Worm (Caenorhabditis elegans) whole organism, late embryonic: Measurements from ENCODE around the gene ZK1128.3.

Source experiments
- C08G9.2 ChIP-seq: sonication (generic microtip); optimal IDR thresholded peaks from 2 replicates; lab custom pipeline; 2016; ENCODE audit warnings: mild to moderate bottlenecking, missing genetic modification characterization, moderate library complexity, missing compliant biosample characterization
- C38D4.7 ChIP-seq: fragments of 200-800 bp; sonication (Bioruptor generic); optimal IDR thresholded peaks from 2 replicates; lab custom pipeline; 2018; ENCODE audit warnings: mild to moderate bottlenecking, missing genetic modification characterization, moderate library complexity, missing compliant biosample characterization
- K02D7.2 ChIP-seq: sonication (generic microtip); optimal IDR thresholded peaks from 2 replicates; lab custom pipeline; 2017; ENCODE audit warnings: mild to moderate bottlenecking, missing genetic modification characterization, missing compliant biosample characterization
- Y22D7AL.16 ChIP-seq: sonication (generic microtip); optimal IDR thresholded peaks from 2 replicates; lab custom pipeline; 2016; ENCODE audit warnings: missing genetic modification characterization, missing compliant biosample characterization
- ahr-1 ChIP-seq: sonication (generic microtip); optimal IDR thresholded peaks from 2 replicates; lab custom pipeline; 2016; ENCODE audit warnings: missing genetic modification characterization, missing compliant biosample characterization
- ceh-18 ChIP-seq: sonication (generic microtip); optimal IDR thresholded peaks from 2 replicates; lab custom pipeline; 2016; ENCODE audit warnings: missing genetic modification characterization, missing compliant biosample characterization
- ceh-22 ChIP-seq: sonication (generic microtip); optimal IDR thresholded peaks from 2 replicates; lab custom pipeline; 2017; ENCODE audit warnings: missing biosample characterization, missing genetic modification characterization
- ceh-34 ChIP-seq: sonication (generic microtip); optimal IDR thresholded peaks from 2 replicates; lab custom pipeline; 2016; ENCODE audit warnings: mild to moderate bottlenecking, missing genetic modification characterization, missing compliant biosample characterization
- ceh-48 ChIP-seq: sonication (generic microtip); optimal IDR thresholded peaks from 2 replicates; lab custom pipeline; 2016; ENCODE audit warnings: missing genetic modification characterization, inconsistent platforms, missing compliant biosample characterization
- ceh-6 ChIP-seq: fragments of 200-800 bp; sonication (Bioruptor generic); optimal IDR thresholded peaks from 2 replicates; lab custom pipeline; 2018; ENCODE audit warnings: mild to moderate bottlenecking, missing genetic modification characterization, missing compliant biosample characterization
- ceh-9 ChIP-seq: sonication (generic microtip); optimal IDR thresholded peaks from 2 replicates; lab custom pipeline; 2016; ENCODE audit warnings: mild to moderate bottlenecking, missing genetic modification characterization, inconsistent platforms, missing compliant biosample characterization
- dmd-4 ChIP-seq: sonication (generic microtip); optimal IDR thresholded peaks from 2 replicates; lab custom pipeline; 2016; ENCODE audit warnings: borderline replicate concordance, missing genetic modification characterization, missing compliant biosample characterization
- elt-2 ChIP-seq: sonication (generic microtip); optimal IDR thresholded peaks from 2 replicates; lab custom pipeline; 2016; ENCODE audit warnings: missing genetic modification reagents, missing genetic modification characterization, missing compliant biosample characterization
- ets-4 ChIP-seq: sonication (generic microtip); optimal IDR thresholded peaks from 2 replicates; lab custom pipeline; 2016; ENCODE audit warnings: missing genetic modification characterization, missing compliant biosample characterization
- eyg-1 ChIP-seq: sonication (generic microtip); optimal IDR thresholded peaks from 2 replicates; lab custom pipeline; 2016; ENCODE audit warnings: missing genotype, missing genetic modification characterization, missing compliant biosample characterization
- fax-1 ChIP-seq: sonication (generic microtip); optimal IDR thresholded peaks from 2 replicates; lab custom pipeline; 2016; ENCODE audit warnings: missing genotype, missing genetic modification characterization, missing compliant biosample characterization
- gmeb-2 ChIP-seq: sonication (generic microtip); optimal IDR thresholded peaks from 2 replicates; lab custom pipeline; 2016; ENCODE audit warnings: missing genetic modification characterization, inconsistent platforms, missing compliant biosample characterization
- hlh-13 ChIP-seq: fragments of 200-800 bp; sonication (Bioruptor generic); optimal IDR thresholded peaks from 2 replicates; lab custom pipeline; 2018; ENCODE audit warnings: mild to moderate bottlenecking, missing genetic modification characterization, missing compliant biosample characterization
- hlh-15 ChIP-seq: sonication (generic microtip); optimal IDR thresholded peaks from 2 replicates; lab custom pipeline; 2016; ENCODE audit warnings: missing genetic modification characterization, missing compliant biosample characterization
- hlh-8 ChIP-seq: sonication (generic microtip); optimal IDR thresholded peaks from 2 replicates; lab custom pipeline; 2016; ENCODE audit warnings: missing genotype, missing genetic modification characterization, missing compliant biosample characterization
- lim-6 ChIP-seq: sonication (generic microtip); optimal IDR thresholded peaks from 2 replicates; lab custom pipeline; 2016; ENCODE audit warnings: missing genetic modification characterization, missing compliant biosample characterization
- lin-11 ChIP-seq: fragments of 200-800 bp; sonication (Bioruptor generic); optimal IDR thresholded peaks from 2 replicates; lab custom pipeline; 2018; ENCODE audit warnings: mild to moderate bottlenecking, missing genetic modification characterization, missing compliant biosample characterization
- nfya-1 ChIP-seq: sonication (generic microtip); optimal IDR thresholded peaks from 2 replicates; lab custom pipeline; 2017; ENCODE audit warnings: missing genetic modification characterization, mild to moderate bottlenecking, missing compliant biosample characterization, antibody characterized with exemption, moderate library complexity
- nhr-232 ChIP-seq: sonication (generic microtip); optimal IDR thresholded peaks from 2 replicates; lab custom pipeline; 2016; ENCODE audit warnings: missing genetic modification characterization, missing compliant biosample characterization
- odd-2 ChIP-seq: sonication (generic microtip); optimal IDR thresholded peaks from 2 replicates; lab custom pipeline; 2017; ENCODE audit warnings: antibody characterized with exemption, mild to moderate bottlenecking, missing genetic modification characterization, missing compliant biosample characterization
- pag-3 ChIP-seq: sonication (generic microtip); optimal IDR thresholded peaks from 2 replicates; lab custom pipeline; 2016; ENCODE audit warnings: missing compliant biosample characterization, missing genetic modification characterization, borderline replicate concordance
- pat-9 ChIP-seq: fragments of 200-800 bp; sonication (Bioruptor generic); optimal IDR thresholded peaks from 2 replicates; lab custom pipeline; 2018; ENCODE audit warnings: mild to moderate bottlenecking, missing genetic modification characterization, moderate library complexity, missing compliant biosample characterization
- pax-1 ChIP-seq: fragments of 150-350 bp; optimal IDR thresholded peaks from 2 replicates; lab custom pipeline; 2014; ENCODE audit warnings: missing biosample characterization, missing genetic modification characterization
- pha-2 ChIP-seq: sonication (generic microtip); optimal IDR thresholded peaks from 2 replicates; lab custom pipeline; 2017; ENCODE audit warnings: mild to moderate bottlenecking, missing genetic modification characterization, missing compliant biosample characterization
- pros-1 ChIP-seq: fragments of 150-350 bp; optimal IDR thresholded peaks from 2 replicates; lab custom pipeline; 2014; ENCODE audit warnings: missing biosample characterization, missing genetic modification reagents, missing genetic modification characterization
- sdc-2 ChIP-seq: sonication (generic microtip); optimal IDR thresholded peaks from 2 replicates; lab custom pipeline; 2016; ENCODE audit warnings: missing genotype, missing genetic modification characterization, missing compliant biosample characterization
- sox-2 ChIP-seq: fragments of 200-800 bp; sonication (Bioruptor generic); IDR thresholded peaks from 2 replicates; pipeline ENCODE4 v1.3.6; 2022; ENCODE audit warnings: missing genetic modification reagents, missing genetic modification characterization, missing compliant biosample characterization
- unc-42 ChIP-seq: sonication (generic microtip); optimal IDR thresholded peaks from 2 replicates; lab custom pipeline; 2016; ENCODE audit warnings: missing genotype, missing genetic modification characterization, missing compliant biosample characterization

The ZK1128.3 gene

DNA sequence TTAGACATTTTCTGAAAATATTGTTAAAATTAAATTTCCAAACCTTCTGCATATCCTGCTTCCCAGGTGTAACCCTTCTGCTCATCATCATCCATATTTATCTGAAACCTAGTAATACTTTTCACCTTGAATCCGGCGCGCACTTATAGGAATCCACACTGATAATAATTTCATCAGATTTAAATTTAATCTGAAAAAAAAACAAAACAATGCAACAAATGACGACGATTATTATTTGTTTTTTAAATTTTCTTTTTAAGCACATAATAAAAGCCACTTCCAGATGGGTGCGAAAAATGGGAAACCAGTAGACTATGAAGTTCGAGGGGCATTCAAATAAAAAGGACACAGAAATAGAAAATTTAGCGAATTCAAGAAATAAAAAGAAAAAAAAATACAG lies 28.0 kb downstream of the ZK1128.3 start, which contains the start of gene gtf-2H2C:
Gene gtf-2H2C, minus strand, starts transcription at position 101 of the 400 bp plus-strand sequence.
- TF ChIP-seq ceh-34, result no peak

DNA sequence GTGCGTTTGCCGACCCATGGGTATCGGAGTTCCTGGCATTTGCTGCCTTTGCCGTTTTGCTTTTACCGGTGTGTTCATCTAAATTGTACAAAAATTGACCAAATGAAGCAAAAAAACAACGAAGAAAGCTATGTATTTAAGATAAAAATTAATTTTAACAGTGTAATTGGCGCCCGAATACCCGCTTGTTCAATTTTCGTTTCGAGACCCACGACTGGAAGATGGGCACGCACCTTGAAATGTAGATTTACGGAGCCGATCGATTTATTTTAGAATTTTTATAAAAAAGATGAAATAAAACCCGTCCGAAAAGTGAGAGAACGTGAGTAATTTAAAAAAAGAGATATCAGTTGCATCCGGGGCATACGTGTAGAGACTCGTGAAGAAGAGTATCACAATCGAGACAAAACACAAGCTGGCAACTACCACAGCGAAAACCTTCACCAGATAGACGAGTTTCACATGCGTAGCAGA lies 30.2 kb downstream of the ZK1128.3 start, which contains the start of gene hal-2:
Gene hal-2, minus strand, starts transcription at position 424 of the 474 bp plus-strand sequence.
- no peak for TF ChIP-seq ahr-1 (tag; lab: Kevin White, UChicago)
- no peak for TF ChIP-seq pha-2
- TF ChIP-seq fax-1 (tag; lab: Kevin White, UChicago), result no peak
- no peak for TF ChIP-seq unc-42 (tag; lab: Kevin White, UChicago)
- TF ChIP-seq pax-1, result no peak
- no peak for TF ChIP-seq dmd-4 (tag; lab: Kevin White, UChicago)
- no peak for TF ChIP-seq ceh-22 (tag; lab: Kevin White, UChicago)
- TF ChIP-seq ceh-18 (tag; lab: Kevin White, UChicago), result no peak
- no peak for TF ChIP-seq lim-6 (tag; lab: Kevin White, UChicago)
- TF ChIP-seq C08G9.2 (tag; lab: Kevin White, UChicago), result no peak
- no peak for TF ChIP-seq ets-4 (tag; lab: Kevin White, UChicago)
- no peak for TF ChIP-seq hlh-8
- no peak for TF ChIP-seq hlh-13
- no peak for TF ChIP-seq K02D7.2
- TF ChIP-seq gmeb-2 (tag; lab: Kevin White, UChicago), result no peak
- no peak for TF ChIP-seq lin-11 (tag; lab: Kevin White, UChicago)
- no peak for TF ChIP-seq ceh-48
- TF ChIP-seq hlh-15 (tag; lab: Kevin White, UChicago), result no peak

ce11 chrIII:10085983-10086382 lies 32.7 kb downstream of the ZK1128.3 start, which contains the start of gene T16H12.2:
TSS of gene T16H12.2 (plus strand) at chrIII:10086283.
- no peak for TF ChIP-seq pag-3
- TF ChIP-seq ceh-34, result no peak
- TF ChIP-seq sdc-2 (tag; lab: Kevin White, UChicago), result no peak

DNA sequence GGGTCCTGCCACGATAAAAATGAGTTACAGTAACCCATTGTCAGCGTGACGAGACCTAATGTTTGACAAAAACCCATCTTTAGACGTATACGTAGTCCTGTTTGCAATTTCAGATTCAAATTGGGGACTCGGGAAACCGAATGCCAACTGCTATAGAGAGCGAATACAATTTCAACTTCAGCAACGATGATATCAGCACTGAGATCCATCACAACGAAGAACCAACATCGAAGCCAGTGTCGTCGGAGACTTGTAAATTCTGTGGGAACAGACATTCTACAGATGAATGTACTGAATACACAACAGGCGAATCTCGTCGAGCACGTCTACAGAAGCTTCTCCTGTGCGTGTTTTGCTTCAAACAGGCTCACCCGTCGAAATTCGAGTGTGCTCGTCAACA lies 33.1 kb downstream of the ZK1128.3 start:
- TF ChIP-seq ceh-18 (tag; lab: Kevin White, UChicago) (no peak), dmd-4 (tag; lab: Kevin White, UChicago) (no peak), hlh-13 (no peak), ceh-6 (no peak)

ce11 chrIII:10085103-10085502 lies 33.6 kb downstream of the ZK1128.3 start, which contains the start of gene T16H12.13:
TSS of gene T16H12.13 (plus strand) at chrIII:10085403.
- TF ChIP-seq ceh-9 (tag; lab: Kevin White, UChicago) (no peak), Y22D7AL.16 (tag; lab: Kevin White, UChicago) (no peak), pros-1 (no peak), nhr-232 (no peak), elt-2 (tag; lab: Kevin White, UChicago) (no peak), lin-11 (tag; lab: Kevin White, UChicago) (no peak), nfya-1 (tag; lab: Kevin White, UChicago) (no peak), hlh-8 (no peak), ceh-22 (tag; lab: Kevin White, UChicago) (no peak), C08G9.2 (tag; lab: Kevin White, UChicago) (no peak), C38D4.7 (GFP tag; lab: Kevin White, UChicago) (no peak)

- TF ChIP-seq pag-3 (no peak), eyg-1 (tag; lab: Kevin White, UChicago) (no peak), hlh-8 (no peak)
Observed at ce11 chrIII:10083242-10083641, 35.5 kb downstream of the ZK1128.3 start, which contains the start of gene T16H12.3. TSS of gene T16H12.3 (minus strand) at chrIII:10083292.

DNA sequence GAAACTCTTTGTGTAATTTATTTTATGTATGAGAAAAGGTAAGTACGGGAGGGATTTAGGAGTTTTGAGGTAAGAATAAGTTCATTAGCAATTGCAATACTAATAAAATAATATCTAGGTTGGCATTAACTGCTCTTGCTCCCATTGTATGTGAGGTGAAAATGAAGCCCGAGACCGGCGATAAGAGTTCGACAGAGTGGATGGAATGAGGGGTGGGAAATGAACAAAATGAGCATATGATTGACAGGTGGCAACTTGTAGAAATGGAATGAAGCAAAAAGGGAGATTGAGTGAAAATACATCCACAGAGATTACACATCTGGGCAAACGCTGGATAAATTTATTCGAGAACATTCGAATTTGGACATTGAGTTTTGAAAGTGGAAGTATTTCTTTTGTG lies 39.9 kb downstream of the ZK1128.3 start:
- TF ChIP-seq C08G9.2 (tag; lab: Kevin White, UChicago) (no peak), pat-9 (tag; lab: Kevin White, UChicago) (no peak), pros-1 (no peak), hlh-8 (no peak), sox-2 (GFP tag; lab: Robert Waterston, UW) (no peak), odd-2 (no peak)
